Worm (Caenorhabditis elegans) whole organism, early embryonic: ENCODE data around the gene H03E18.2.
"Not testable (repeated sequence)": the region's sequence is repeated elsewhere in the genome, so short reads cannot be mapped to it uniquely, and the experiment has no call there.

Experiments
- B0310.2 ChIP-seq: sonication (generic microtip); optimal IDR thresholded peaks from 2 replicates; lab custom pipeline; 2016; ENCODE audit warnings: mild to moderate bottlenecking, missing genetic modification characterization, missing compliant biosample characterization
- F13C5.2 ChIP-seq: sonication (generic microtip); optimal IDR thresholded peaks from 2 replicates; lab custom pipeline; 2017; ENCODE audit warnings: mild to moderate bottlenecking, missing genetic modification characterization, inconsistent platforms, missing compliant biosample characterization
- aly-1 ChIP-seq: sonication (generic microtip); optimal IDR thresholded peaks from 2 replicates; lab custom pipeline; 2016; ENCODE audit warnings: missing genetic modification characterization, missing compliant biosample characterization
- ama-1 ChIP-seq: fragments of 150-350 bp; optimal IDR thresholded peaks from 2 replicates; lab custom pipeline; 2014
- ceh-13 ChIP-seq: fragments of 200-800 bp; sonication (Bioruptor generic); optimal IDR thresholded peaks from 2 replicates; lab custom pipeline; 2018; ENCODE audit warnings: mild to moderate bottlenecking, missing genetic modification characterization, missing compliant biosample characterization
- ceh-36 ChIP-seq: sonication (generic microtip); optimal IDR thresholded peaks from 2 replicates; lab custom pipeline; 2016; ENCODE audit warnings: missing genetic modification characterization, inconsistent platforms, missing compliant biosample characterization
- ets-7 ChIP-seq: sonication (generic microtip); optimal IDR thresholded peaks from 2 replicates; lab custom pipeline; 2016; ENCODE audit warnings: missing genotype, missing genetic modification characterization, missing compliant biosample characterization
- flt-1 ChIP-seq: fragments of 200-800 bp; sonication (Bioruptor generic); IDR thresholded peaks from 2 replicates; pipeline ENCODE4 v1.3.6; 2022; ENCODE audit warnings: missing genetic modification characterization, missing compliant biosample characterization
- hmbx-1 ChIP-seq: sonication (generic microtip); optimal IDR thresholded peaks from 2 replicates; lab custom pipeline; 2016; ENCODE audit warnings: mild to moderate bottlenecking, missing genetic modification characterization, missing compliant biosample characterization
- hmg-4 ChIP-seq: fragments of 200-800 bp; sonication (Bioruptor generic); optimal IDR thresholded peaks from 2 replicates; lab custom pipeline; 2018; ENCODE audit warnings: mild to moderate bottlenecking, missing genetic modification characterization, missing compliant biosample characterization
- hnd-1 ChIP-seq: sonication (generic microtip); optimal IDR thresholded peaks from 2 replicates; lab custom pipeline; 2016; ENCODE audit warnings: missing genetic modification characterization, missing compliant biosample characterization
- pes-1 ChIP-seq: fragments of 200-800 bp; sonication (Bioruptor generic); IDR thresholded peaks from 2 replicates; pipeline ENCODE4 v1.3.6; 2022; ENCODE audit warnings: missing genetic modification reagents, missing genetic modification characterization, missing compliant biosample characterization
- scrt-1 ChIP-seq: fragments of 200-800 bp; sonication (Bioruptor generic); IDR thresholded peaks from 2 replicates; pipeline ENCODE4 v1.3.6; 2022; ENCODE audit warnings: missing genetic modification characterization, missing compliant biosample characterization
- sea-1 ChIP-seq: fragments of 200-800 bp; sonication (Bioruptor generic); conservative IDR thresholded peaks from 2 replicates; pipeline ENCODE4 v1.3.6; 2022; ENCODE audit warnings: missing genetic modification characterization, missing compliant biosample characterization
- tbx-11 ChIP-seq: fragments of 200-800 bp; sonication (Bioruptor generic); IDR thresholded peaks from 2 replicates; pipeline ENCODE4 v1.3.6; 2022; ENCODE audit warnings: missing genetic modification characterization, missing compliant biosample characterization
- tbx-37 ChIP-seq: fragments of 200-800 bp; sonication (Bioruptor generic); conservative IDR thresholded peaks from 2 replicates; pipeline ENCODE4 v1.3.6; 2022; ENCODE audit warnings: missing genetic modification reagents, missing genetic modification characterization, missing compliant biosample characterization
- tra-4 ChIP-seq: sonication (generic microtip); optimal IDR thresholded peaks from 2 replicates; lab custom pipeline; 2017; ENCODE audit warnings: missing genetic modification characterization, missing compliant biosample characterization

The H03E18.2 gene

ce11 chrX:8545971-8546442 is 25.7 kb upstream of the H03E18.2 start, which contains the start of gene sdha-1:
Gene sdha-1 (minus strand): TSS chrX:8546021.
- peak; percentile 43 for TF ChIP-seq F13C5.2 (tag; lab: Kevin White, UChicago)
- no peak for TF ChIP-seq pes-1 (GFP tag; lab: Robert Waterston, UW)
- TF ChIP-seq hmg-4 (GFP tag; lab: Kevin White, UChicago) = peak; percentile 31
- 0 out of 2 replicates have a peak, but pooled peaks have one; percentile 22 for TF ChIP-seq tbx-11 (GFP tag; lab: Robert Waterston, UW)
- no peak for TF ChIP-seq ama-1 (lab: Kevin White, UChicago)
- no peak for TF ChIP-seq tra-4
- TF ChIP-seq tbx-37 (GFP tag; lab: Robert Waterston, UW) = 0 out of 2 replicates have a peak, but pooled peaks have one; percentile 13

ce11 chrX:8541562-8541961 is 21.3 kb upstream of the H03E18.2 start, which contains the start of gene nspc-7:
Gene nspc-7 (plus strand): TSS chrX:8541862.
- TF ChIP-seq flt-1 (GFP tag; lab: Robert Waterston, UW); ama-1 (lab: Kevin White, UChicago); sea-1 (GFP tag; lab: Robert Waterston, UW): not testable (repeated sequence)

ce11 chrX:8538262-8538776 is 18.0 kb upstream of the H03E18.2 start, which contains the start of the genes nspc-4 and nspc-5:
Gene nspc-4 (minus strand): TSS chrX:8538362.
Gene nspc-5 (plus strand): TSS chrX:8538726.
- not testable (repeated sequence) for TF ChIP-seq ceh-13 (GFP tag; lab: Kevin White, UChicago); tra-4; flt-1 (GFP tag; lab: Robert Waterston, UW)

- TF ChIP-seq hnd-1 (tag; lab: Kevin White, UChicago) = no peak
- TF ChIP-seq scrt-1 (GFP tag; lab: Robert Waterston, UW) = no peak
- TF ChIP-seq tbx-11 (GFP tag; lab: Robert Waterston, UW) = no peak
Measured at ce11 chrX:8536791-8537190, 16.5 kb upstream of the H03E18.2 start, which contains the start of gene nspc-3. Gene nspc-3 (plus strand): TSS chrX:8537091.

ce11 chrX:8535006-8535405 is 14.7 kb upstream of the H03E18.2 start, which contains the start of gene nspc-1:
Gene nspc-1 (minus strand): TSS chrX:8535106.
- TF ChIP-seq hnd-1 (tag; lab: Kevin White, UChicago); tra-4; tbx-11 (GFP tag; lab: Robert Waterston, UW): not testable (repeated sequence)

ce11 chrX:8527950-8528349 is 7.6 kb upstream of the H03E18.2 start, which contains the start of gene flp-5:
Gene flp-5 (plus strand): TSS chrX:8528250.
- TF ChIP-seq B0310.2 (no peak), hmbx-1 (tag; lab: Kevin White, UChicago) (no peak), tra-4 (no peak), ama-1 (lab: Kevin White, UChicago) (no peak), aly-1 (no peak), ets-7 (tag; lab: Kevin White, UChicago) (no peak), tbx-37 (GFP tag; lab: Robert Waterston, UW) (no peak), ceh-13 (GFP tag; lab: Kevin White, UChicago) (no peak), sea-1 (GFP tag; lab: Robert Waterston, UW) (no peak), tbx-11 (GFP tag; lab: Robert Waterston, UW) (no peak), ceh-36 (tag; lab: Kevin White, UChicago) (no peak), pes-1 (GFP tag; lab: Robert Waterston, UW) (no peak), hnd-1 (tag; lab: Kevin White, UChicago) (no peak), F13C5.2 (tag; lab: Kevin White, UChicago) (no peak)

- TF ChIP-seq hmg-4 (GFP tag; lab: Kevin White, UChicago) = no peak
- no peak for TF ChIP-seq ceh-36 (tag; lab: Kevin White, UChicago)
- TF ChIP-seq F13C5.2 (tag; lab: Kevin White, UChicago) = no peak
- TF ChIP-seq sea-1 (GFP tag; lab: Robert Waterston, UW) = no peak
- TF ChIP-seq hnd-1 (tag; lab: Kevin White, UChicago) = no peak
Measured at ce11 chrX:8523000-8523399, 2.7 kb upstream of the H03E18.2 start.

ce11 chrX:8521614-8522013 is 1.3 kb upstream of the H03E18.2 start, which contains the start of gene C03G5.14:
Gene C03G5.14 (plus strand): TSS chrX:8521914.
- TF ChIP-seq B0310.2 = no peak
- no peak for TF ChIP-seq F13C5.2 (tag; lab: Kevin White, UChicago)
- TF ChIP-seq tbx-11 (GFP tag; lab: Robert Waterston, UW) = no peak
- no peak for TF ChIP-seq scrt-1 (GFP tag; lab: Robert Waterston, UW)
- TF ChIP-seq ceh-13 (GFP tag; lab: Kevin White, UChicago) = no peak

- TF ChIP-seq F13C5.2 (tag; lab: Kevin White, UChicago) (no peak), B0310.2 (no peak), hnd-1 (tag; lab: Kevin White, UChicago) (no peak), aly-1 (no peak), tbx-11 (GFP tag; lab: Robert Waterston, UW) (no peak), tra-4 (no peak), flt-1 (GFP tag; lab: Robert Waterston, UW) (no peak), ama-1 (lab: Kevin White, UChicago) (no peak), ceh-13 (GFP tag; lab: Kevin White, UChicago) (no peak), tbx-37 (GFP tag; lab: Robert Waterston, UW) (no peak), hmg-4 (GFP tag; lab: Kevin White, UChicago) (no peak), hmbx-1 (tag; lab: Kevin White, UChicago) (no peak), scrt-1 (GFP tag; lab: Robert Waterston, UW) (no peak)
Measured at ce11 chrX:8509088-8509487, 11.2 kb downstream of the H03E18.2 start.
